Worm (Caenorhabditis elegans): ENCODE measurements around the gene B0393.7.

Gene B0393.7

ce11 chrIII:4734056-4734455 is 43.8 kb downstream of the B0393.7 start, which contains the start of gene F17C8.9:
Gene F17C8.9 (plus strand): TSS chrIII:4734356.
- TF ChIP-seq unc-62 (GFP tag; optimal IDR thresholded peaks at IDR 0.05): no peak

- no peak for TF ChIP-seq unc-62 (GFP tag; optimal IDR thresholded peaks at IDR 0.05)
Measured at ce11 chrIII:4731295-4731988, 46.5 kb downstream of the B0393.7 start, which contains the start of gene F17C8.3. Gene F17C8.3 (plus strand): TSS chrIII:4731938.
